Fruit fly (Drosophila melanogaster) whole organism, embryonic: Measurements from ENCODE around the gene GluProRS.

Source experiments
- CG10543 ChIP-seq: fragments of 200-800 bp; sonication (Bioruptor generic); optimal IDR thresholded peaks from 3 replicates; lab custom pipeline; 2017; ENCODE audit warnings: missing biosample characterization, mild to moderate bottlenecking, missing genetic modification characterization, moderate library complexity
- CG11085 ChIP-seq: fragments of 200-800 bp; sonication (Bioruptor generic); IDR thresholded peaks from 2 replicates; pipeline ENCODE4 v1.3.6; 2022; ENCODE audit warnings: missing biosample characterization, missing genetic modification characterization
- CG11560 ChIP-seq: fragments of 200-800 bp; sonication (Bioruptor generic); IDR thresholded peaks from 3 replicates; pipeline ENCODE4 v1.3.6; 2022; ENCODE audit warnings: missing biosample characterization, missing genetic modification characterization
- CG11723 ChIP-seq: fragments of 200-800 bp; sonication (Bioruptor generic); optimal IDR thresholded peaks from 2 replicates; lab custom pipeline; 2017; ENCODE audit warnings: missing biosample characterization, mild to moderate bottlenecking, missing genetic modification characterization
- CG12071 ChIP-seq: fragments of 200-800 bp; sonication (Bioruptor generic); optimal IDR thresholded peaks from 3 replicates; lab custom pipeline; 2018; ENCODE audit warnings: missing biosample characterization, mild to moderate bottlenecking, missing genetic modification characterization
- CG12299 ChIP-seq: fragments of 200-800 bp; sonication (Bioruptor generic); optimal IDR thresholded peaks from 2 replicates; lab custom pipeline; 2018; ENCODE audit warnings: missing biosample characterization, mild to moderate bottlenecking, missing genetic modification characterization
- CG13287 ChIP-seq: fragments of 200-800 bp; sonication (Bioruptor generic); IDR thresholded peaks from 2 replicates; pipeline ENCODE4 v1.3.6; 2022; ENCODE audit warnings: missing biosample characterization, missing genetic modification characterization; ENCODE audit not compliant: partially characterized antibody
- CG13424 ChIP-seq: fragments of 200-800 bp; sonication (Bioruptor generic); optimal IDR thresholded peaks from 2 replicates; lab custom pipeline; 2019; ENCODE audit warnings: missing biosample characterization, mild to moderate bottlenecking, missing genetic modification characterization, moderate library complexity
- CG14710 ChIP-seq: fragments of 200-800 bp; sonication (Bioruptor generic); optimal IDR thresholded peaks from 3 replicates; lab custom pipeline; 2019; ENCODE audit warnings: missing biosample characterization, mild to moderate bottlenecking, missing genetic modification characterization, moderate library complexity
- CG15011 ChIP-seq: fragments of 200-800 bp; sonication (Bioruptor generic); optimal IDR thresholded peaks from 3 replicates; lab custom pipeline; 2018; ENCODE audit warnings: missing biosample characterization, mild to moderate bottlenecking, missing genetic modification characterization
- CG1602 ChIP-seq: fragments of 200-800 bp; sonication (Bioruptor generic); optimal IDR thresholded peaks from 3 replicates; lab custom pipeline; 2016; ENCODE audit warnings: missing biosample characterization, missing genetic modification characterization
- CG17328 ChIP-seq: fragments of 200-800 bp; sonication (Bioruptor generic); IDR thresholded peaks from 2 replicates; pipeline ENCODE4 v1.3.6; 2022; ENCODE audit warnings: missing biosample characterization, missing genetic modification characterization
- CG17361 ChIP-seq: fragments of 200-800 bp; sonication (Bioruptor generic); IDR thresholded peaks from 3 replicates; pipeline ENCODE4 v1.3.6; 2022; ENCODE audit warnings: missing biosample characterization, missing genetic modification characterization
- CG18599 ChIP-seq: fragments of 200-800 bp; sonication (Bioruptor generic); optimal IDR thresholded peaks from 3 replicates; lab custom pipeline; 2017; ENCODE audit warnings: missing biosample characterization, missing genetic modification characterization, mild to moderate bottlenecking, moderate library complexity, missing genetic modification reagents
- CG18764 ChIP-seq: fragments of 200-800 bp; sonication (Bioruptor generic); optimal IDR thresholded peaks from 3 replicates; lab custom pipeline; 2016; ENCODE audit warnings: missing biosample characterization, missing genetic modification characterization
- CG2116 ChIP-seq: fragments of 200-800 bp; sonication (Bioruptor generic); optimal IDR thresholded peaks from 3 replicates; lab custom pipeline; 2018; ENCODE audit warnings: missing biosample characterization, mild to moderate bottlenecking, missing genetic modification characterization
- CG32767 ChIP-seq: fragments of 200-800 bp; sonication (Bioruptor generic); IDR thresholded peaks from 2 replicates; pipeline ENCODE4 v1.3.6; 2022; ENCODE audit warnings: missing biosample characterization, missing genetic modification characterization
- CG8290 ChIP-seq, 3 experiments: fragments of 200-800 bp; sonication (Bioruptor generic); optimal IDR thresholded peaks; 2 replicates each; lab custom pipeline; 2016 to 2019; ENCODE audit warnings: missing biosample characterization in 3 of 3, missing genetic modification characterization in 3 of 3, mild to moderate bottlenecking in 2 of 3, moderate library complexity in 1 of 3
- CG8765 ChIP-seq: fragments of 200-800 bp; sonication (Bioruptor generic); IDR thresholded peaks from 2 replicates; pipeline ENCODE4 v1.3.6; 2022; ENCODE audit warnings: missing biosample characterization, missing genetic modification characterization
- CG8924 ChIP-seq: fragments of 200-800 bp; optimal IDR thresholded peaks from 3 replicates; lab custom pipeline; 2019; ENCODE audit warnings: missing biosample characterization, mild to moderate bottlenecking, missing genetic modification characterization, moderate library complexity
- CG9215 ChIP-seq: fragments of 200-800 bp; sonication (Bioruptor generic); IDR thresholded peaks from 2 replicates; pipeline ENCODE4 v1.3.6; 2022; ENCODE audit warnings: missing biosample characterization, missing genetic modification characterization
- Doc2 ChIP-seq: fragments of 200-800 bp; sonication (Bioruptor generic); IDR thresholded peaks from 2 replicates; pipeline ENCODE4 v1.3.6; 2022; ENCODE audit warnings: missing biosample characterization, missing genetic modification characterization
- E2f2 ChIP-seq: fragments of 200-800 bp; sonication (Bioruptor generic); IDR thresholded peaks from 2 replicates; pipeline ENCODE4 v1.3.6; 2022; ENCODE audit warnings: missing biosample characterization, missing genetic modification characterization
- Eip74EF ChIP-seq, 2 experiments: fragments of 200-800 bp in 1 of 2; fragments of >200 bp in 1 of 2; sonication (Bioruptor generic) in 1 of 2; optimal IDR thresholded peaks; 2 replicates each; lab custom pipeline; 2017 to 2019; ENCODE audit warnings: missing biosample characterization in 2 of 2, missing genetic modification characterization in 2 of 2, mild to moderate bottlenecking in 1 of 2, moderate library complexity in 1 of 2
- Hr51 ChIP-seq, 2 experiments: fragments of 200-800 bp; sonication (Bioruptor generic); optimal IDR thresholded peaks; 2 replicates in 1 of 2; 3 replicates in 1 of 2; lab custom pipeline; 2016 to 2018; ENCODE audit warnings: missing biosample characterization in 2 of 2, missing genetic modification characterization in 2 of 2, mild to moderate bottlenecking in 1 of 2, moderate library complexity in 1 of 2
- Jarid2 ChIP-seq: fragments of 200-800 bp; sonication (Bioruptor generic); optimal IDR thresholded peaks from 3 replicates; lab custom pipeline; 2017; ENCODE audit warnings: mild to moderate bottlenecking, missing biosample characterization, missing genetic modification reagents, missing genetic modification characterization
- Lpt ChIP-seq: fragments of >200 bp; optimal IDR thresholded peaks from 2 replicates; lab custom pipeline; 2018; ENCODE audit warnings: missing biosample characterization, missing genetic modification characterization
- NFAT ChIP-seq: fragments of 200-800 bp; sonication (Bioruptor generic); IDR thresholded peaks from 2 replicates; pipeline ENCODE4 v1.3.6; 2022; ENCODE audit warnings: missing biosample characterization, missing genetic modification characterization
- Nf-YC ChIP-seq: fragments of 200-800 bp; optimal IDR thresholded peaks from 3 replicates; lab custom pipeline; 2019; ENCODE audit warnings: missing biosample characterization, mild to moderate bottlenecking, missing genetic modification characterization, moderate library complexity
- NfI ChIP-seq: fragments of 200-800 bp; sonication (Bioruptor generic); optimal IDR thresholded peaks from 3 replicates; lab custom pipeline; 2018; ENCODE audit warnings: missing biosample characterization, mild to moderate bottlenecking, missing genetic modification characterization, moderate library complexity
- Side ChIP-seq: fragments of 200-800 bp; sonication (Bioruptor generic); optimal IDR thresholded peaks from 2 replicates; lab custom pipeline; 2016; ENCODE audit warnings: missing biosample characterization, missing genetic modification characterization
- Sox102F ChIP-seq: fragments of 200-800 bp; sonication (Bioruptor generic); optimal IDR thresholded peaks from 2 replicates; lab custom pipeline; 2018; ENCODE audit warnings: missing biosample characterization, mild to moderate bottlenecking, missing genetic modification characterization, moderate library complexity
- Vsx1 ChIP-seq: fragments of 200-800 bp; sonication (Bioruptor generic); optimal IDR thresholded peaks from 2 replicates; lab custom pipeline; 2017; ENCODE audit warnings: missing biosample characterization, mild to moderate bottlenecking, missing genetic modification characterization, missing genetic modification reagents
- az2 ChIP-seq: fragments of 200-800 bp; sonication (Bioruptor generic); optimal IDR thresholded peaks from 3 replicates; lab custom pipeline; 2016; ENCODE audit warnings: missing biosample characterization, missing genetic modification characterization
- bab2 ChIP-seq: fragments of 200-800 bp; sonication (Bioruptor generic); optimal IDR thresholded peaks from 2 replicates; lab custom pipeline; 2016; ENCODE audit warnings: missing biosample characterization, missing genetic modification characterization
- caup ChIP-seq: fragments of 200-800 bp; sonication (Bioruptor generic); optimal IDR thresholded peaks from 3 replicates; lab custom pipeline; 2017; ENCODE audit warnings: missing biosample characterization, mild to moderate bottlenecking, missing genetic modification characterization, moderate library complexity; ENCODE audit not compliant: severe bottlenecking
- dm ChIP-seq: fragments of 200-800 bp; sonication (Bioruptor generic); optimal IDR thresholded peaks from 3 replicates; lab custom pipeline; 2016; ENCODE audit warnings: missing biosample characterization, missing genetic modification characterization
- gem ChIP-seq: fragments of 200-800 bp; sonication (Bioruptor generic); optimal IDR thresholded peaks from 2 replicates; lab custom pipeline; 2019; ENCODE audit warnings: missing biosample characterization, mild to moderate bottlenecking, missing genetic modification characterization, moderate library complexity
- insv ChIP-seq, 2 experiments: fragments of 200-800 bp; sonication (Bioruptor generic); optimal IDR thresholded peaks; 3 replicates each; lab custom pipeline; 2016 to 2018; ENCODE audit warnings: missing biosample characterization in 2 of 2, missing genetic modification characterization in 2 of 2
- kni ChIP-seq: fragments of 200-800 bp; sonication (Bioruptor generic); optimal IDR thresholded peaks from 3 replicates; lab custom pipeline; 2017; ENCODE audit warnings: mild to moderate bottlenecking, missing biosample characterization, missing genetic modification reagents, missing genetic modification characterization
- nom ChIP-seq: fragments of 200-800 bp; sonication (Bioruptor generic); optimal IDR thresholded peaks from 2 replicates; lab custom pipeline; 2017; ENCODE audit warnings: missing biosample characterization, missing genetic modification characterization, mild to moderate bottlenecking, moderate library complexity, missing genetic modification reagents
- pros ChIP-seq: fragments of 200-800 bp; sonication (Bioruptor generic); optimal IDR thresholded peaks from 3 replicates; lab custom pipeline; 2019; ENCODE audit warnings: missing biosample characterization, mild to moderate bottlenecking, missing genetic modification characterization, moderate library complexity
- psq ChIP-seq: fragments of 200-800 bp; sonication (Bioruptor generic); optimal IDR thresholded peaks from 2 replicates; lab custom pipeline; 2017; ENCODE audit warnings: missing biosample characterization, missing genetic modification characterization
- pzg ChIP-seq: fragments of 200-800 bp; sonication (Bioruptor generic); optimal IDR thresholded peaks from 3 replicates; lab custom pipeline; 2018; ENCODE audit warnings: missing biosample characterization, mild to moderate bottlenecking, missing genetic modification characterization, moderate library complexity
- salm ChIP-seq: fragments of 200-800 bp; sonication (Bioruptor generic); optimal IDR thresholded peaks from 2 replicates; lab custom pipeline; 2018; ENCODE audit warnings: missing biosample characterization, mild to moderate bottlenecking, missing genetic modification characterization
- seq ChIP-seq: fragments of 200-800 bp; sonication (Bioruptor generic); IDR thresholded peaks from 2 replicates; pipeline ENCODE4 v1.3.6; 2022; ENCODE audit warnings: missing biosample characterization, missing genetic modification characterization
- so ChIP-seq: fragments of 200-800 bp; sonication (Bioruptor generic); IDR thresholded peaks from 3 replicates; pipeline ENCODE4 v1.3.6; 2022; ENCODE audit warnings: missing biosample characterization, missing genetic modification characterization
- wek ChIP-seq: fragments of 200-800 bp; sonication (Bioruptor generic); optimal IDR thresholded peaks from 3 replicates; lab custom pipeline; 2018; ENCODE audit warnings: missing biosample characterization, mild to moderate bottlenecking, missing genetic modification characterization, moderate library complexity

GluProRS gene

DNA sequence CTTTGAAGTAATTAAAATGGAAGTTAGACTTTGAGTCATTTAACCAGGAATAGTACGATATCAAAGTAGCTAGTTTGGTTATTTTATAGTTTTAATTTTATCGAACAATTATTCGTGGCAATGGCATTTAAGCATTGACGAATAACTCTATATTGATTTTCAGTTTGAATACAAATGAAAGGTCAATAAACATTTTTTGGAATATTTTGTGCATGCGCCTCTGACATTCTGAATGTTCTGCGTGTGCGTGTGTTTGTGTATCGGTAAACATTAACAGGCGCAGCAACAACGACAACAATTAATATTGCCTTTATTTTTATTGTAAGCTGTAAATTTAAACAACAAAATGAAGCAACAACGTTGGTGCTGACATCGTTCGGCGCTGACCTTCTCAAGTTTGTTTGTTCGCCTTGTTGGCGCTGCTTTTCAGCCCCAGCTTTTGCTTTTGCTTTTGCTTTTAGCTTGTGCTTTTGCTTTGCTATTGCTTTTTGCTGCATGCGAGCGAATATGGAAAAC lies 48.8 kb downstream of the GluProRS start (continued):
- peak; percentile 39 for TF ChIP-seq CG18764
- no peak for TF ChIP-seq CG11085 (GFP tag; lab: Robert Waterston, UW)
- TF ChIP-seq seq (GFP tag; lab: Robert Waterston, UW), result peak; percentile 78
- no peak for TF ChIP-seq insv (GFP tag; optimal IDR thresholded peaks at IDR 0.05; lab: Kevin White, UChicago)
- TF ChIP-seq CG9215 (GFP tag; lab: Robert Waterston, UW), result no peak
- TF ChIP-seq kni (GFP tag; lab: Kevin White, UChicago), result peak; percentile 15
- peak; percentile 10 for TF ChIP-seq CG2116 (GFP tag; lab: Kevin White, UChicago)
- peak; percentile 18 for TF ChIP-seq bab2
- no peak for TF ChIP-seq CG8765 (GFP tag; lab: Robert Waterston, UW)
- peak; percentile 39 for TF ChIP-seq CG12299 (tag; lab: Kevin White, UChicago)
- no peak for TF ChIP-seq psq
- TF ChIP-seq pros (GFP tag; lab: Kevin White, UChicago), result peak; percentile 13
- TF ChIP-seq gem (tag; lab: Kevin White, UChicago), result peak; percentile 54
- no peak for TF ChIP-seq Side
- TF ChIP-seq CG14710 (tag; lab: Kevin White, UChicago), result peak; percentile 16
- peak; percentile 3 for TF ChIP-seq Jarid2 (GFP tag; lab: Kevin White, UChicago)
- peak; percentile 31 for TF ChIP-seq nom (GFP tag; lab: Kevin White, UChicago)
- no peak for TF ChIP-seq CG11560 (tag; lab: Robert Waterston, UW)
- TF ChIP-seq dm (GFP tag; lab: Kevin White, UChicago), result no peak
- TF ChIP-seq CG13287 (GFP tag; lab: Robert Waterston, UW), result no peak
- peak; percentile 6 for TF ChIP-seq CG15011 (GFP tag; lab: Kevin White, UChicago)
- TF ChIP-seq CG13424 (tag; lab: Kevin White, UChicago), result peak; percentile 57
- peak in 1 of 2 experiments; percentile 49 for TF ChIP-seq Eip74EF (GFP tag; optimal IDR thresholded peaks at IDR 0.05; lab: Kevin White, UChicago)
- TF ChIP-seq salm (tag; lab: Kevin White, UChicago), result peak; percentile 57
- peak; percentile 19 for TF ChIP-seq caup
- peak; percentile 11 for TF ChIP-seq az2 (GFP tag; lab: Kevin White, UChicago)
- no peak for TF ChIP-seq CG8290 (GFP tag; optimal IDR thresholded peaks at IDR 0.05; lab: Kevin White, UChicago)
- TF ChIP-seq CG8290 (tag; optimal IDR thresholded peaks at IDR 0.05; lab: Kevin White, UChicago), result peak in 1 of 2 experiments; percentile 52
- no peak for TF ChIP-seq pzg
- no peak for TF ChIP-seq Doc2 (GFP tag; lab: Robert Waterston, UW)
- no peak for TF ChIP-seq CG8924 (tag; lab: Kevin White, UChicago)
- peak; percentile 53 for TF ChIP-seq CG18599 (GFP tag; lab: Kevin White, UChicago)
- TF ChIP-seq Vsx1 (GFP tag; lab: Kevin White, UChicago), result peak; percentile 58
- TF ChIP-seq Lpt (GFP tag; lab: Kevin White, UChicago), result no peak
- TF ChIP-seq NFAT (GFP tag; lab: Robert Waterston, UW), result no peak
- TF ChIP-seq wek (GFP tag; lab: Kevin White, UChicago), result peak; percentile 53
- TF ChIP-seq CG32767 (GFP tag; lab: Robert Waterston, UW), result 0 out of 2 replicates have a peak, but pooled peaks have one; percentile 31
- TF ChIP-seq CG12071 (GFP tag; lab: Kevin White, UChicago), result peak; percentile 31
- peak; percentile 39 for TF ChIP-seq CG11723 (GFP tag; lab: Kevin White, UChicago)
- peak; percentile 22 for TF ChIP-seq Nf-YC
- TF ChIP-seq so (GFP tag; lab: Robert Waterston, UW), result peak; percentile 37; the same call in 2 of the 3 replicates
- peak; percentile 60 for TF ChIP-seq CG10543 (GFP tag; lab: Kevin White, UChicago)
- 0 out of 2 replicates have a peak, but pooled peaks have one; percentile 25 for TF ChIP-seq CG17328 (GFP tag; lab: Robert Waterston, UW)
- TF ChIP-seq Sox102F (GFP tag; lab: Kevin White, UChicago), result peak; percentile 56
- peak; percentile 21; the same call in 1 of the 2 replicates for TF ChIP-seq E2f2
- TF ChIP-seq Hr51 (GFP tag; optimal IDR thresholded peaks at IDR 0.05; lab: Kevin White, UChicago), result peak in 1 of 2 experiments; percentile 60
- no peak for TF ChIP-seq CG1602
- peak; percentile 20 for TF ChIP-seq NfI (GFP tag; lab: Kevin White, UChicago)
- TF ChIP-seq CG17361 (GFP tag; lab: Robert Waterston, UW), result 0 out of 3 replicates have a peak, but pooled peaks have one; percentile 12
